Worm (Caenorhabditis elegans) whole organism, mixed stage, embryonic: ENCODE data around the gene unc-8.
"Not testable (repeated sequence)": the region's sequence is repeated elsewhere in the genome, so short reads cannot be mapped to it uniquely, and the experiment has no call there.

ENCODE experiments used
- bed-3 ChIP-seq: fragments of 200-800 bp; sonication (Bioruptor generic); optimal IDR thresholded peaks from 3 replicates; lab custom pipeline; 2018; ENCODE audit warnings: mild to moderate bottlenecking, missing genetic modification characterization, moderate library complexity, missing compliant biosample characterization
- drap-1 ChIP-seq: fragments of 200-800 bp; sonication (Bioruptor generic); optimal IDR thresholded peaks from 3 replicates; lab custom pipeline; 2018; ENCODE audit warnings: mild to moderate bottlenecking, missing genetic modification characterization, missing compliant biosample characterization
- elt-1 ChIP-seq: sonication (generic microtip); optimal IDR thresholded peaks from 2 replicates; lab custom pipeline; 2017; ENCODE audit warnings: missing genetic modification characterization, mild to moderate bottlenecking, missing compliant biosample characterization, antibody characterized with exemption, moderate library complexity, borderline replicate concordance; ENCODE audit not compliant: insufficient read depth
- lin-13 ChIP-seq: fragments of 150-350 bp; optimal IDR thresholded peaks from 2 replicates; lab custom pipeline; 2014; ENCODE audit warnings: missing biosample characterization, missing genetic modification characterization
- lsy-2 ChIP-seq: fragments of 150-350 bp; optimal IDR thresholded peaks from 2 replicates; lab custom pipeline; 2014; ENCODE audit warnings: missing biosample characterization, missing genetic modification characterization
- mep-1 ChIP-seq: fragments of 150-350 bp; optimal IDR thresholded peaks from 2 replicates; lab custom pipeline; 2017; ENCODE audit warnings: missing biosample characterization, missing genetic modification reagents, missing genetic modification characterization, inconsistent platforms
- sptf-1 ChIP-seq: sonication (generic microtip); optimal IDR thresholded peaks from 2 replicates; lab custom pipeline; 2017; ENCODE audit warnings: mild to moderate bottlenecking, missing genetic modification characterization, moderate library complexity, missing compliant biosample characterization
- zip-8 ChIP-seq: fragments of 150-350 bp; optimal IDR thresholded peaks from 2 replicates; lab custom pipeline; 2014; ENCODE audit warnings: missing biosample characterization, missing genetic modification characterization
- ztf-11 ChIP-seq: fragments of 150-350 bp; optimal IDR thresholded peaks from 2 replicates; lab custom pipeline; 2014; ENCODE audit warnings: missing biosample characterization, missing genetic modification characterization

The unc-8 gene

ce11 chrIV:7247243-7247642, 50.3 kb downstream of the unc-8 start, which contains the start of gene D2024.1:
Gene D2024.1, plus strand, starts transcription at chrIV:7247543.
- not testable (repeated sequence) for TF ChIP-seq bed-3 (GFP tag; lab: Kevin White, UChicago); drap-1 (GFP tag; lab: Kevin White, UChicago); lsy-2 (tag; lab: Kevin White, UChicago)

ce11 chrIV:7250158-7250557, 53.2 kb downstream of the unc-8 start, which contains the start of gene D2024.18:
Gene D2024.18, plus strand, starts transcription at chrIV:7250458.
- no peak for TF ChIP-seq sptf-1 (tag; lab: Kevin White, UChicago)
- TF ChIP-seq mep-1 (tag; lab: Kevin White, UChicago): no peak
- no peak for TF ChIP-seq elt-1
- TF ChIP-seq lin-13 (tag; lab: Kevin White, UChicago): no peak
- TF ChIP-seq zip-8 (tag; lab: Kevin White, UChicago): no peak
- no peak for TF ChIP-seq ztf-11 (tag; lab: Kevin White, UChicago)
